Worm (Caenorhabditis elegans): ENCODE results near the gene srh-215.

DNA sequence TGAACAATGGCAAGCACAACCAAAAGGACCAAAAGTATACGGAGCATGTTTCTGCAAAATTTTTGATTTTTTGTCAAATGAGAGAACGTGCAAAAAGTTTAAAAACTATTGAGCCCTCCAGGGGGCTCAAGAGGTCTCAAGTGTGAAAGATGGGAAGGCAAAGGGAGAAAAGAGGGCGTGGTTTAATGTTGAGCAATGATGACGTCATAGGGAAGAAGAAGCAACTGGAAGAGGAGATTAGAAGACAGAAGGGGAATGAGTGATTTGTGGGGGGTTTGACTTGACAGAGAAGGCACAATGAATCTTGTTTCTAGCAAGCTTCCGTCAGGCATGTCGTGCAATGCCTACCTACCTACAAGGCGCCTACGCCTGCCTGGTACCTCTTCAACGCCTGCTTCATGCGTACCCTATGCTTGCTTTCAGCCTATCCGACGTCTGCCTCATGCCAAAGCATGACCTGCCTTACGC, 10.5 kb downstream of the srh-215 start, which contains the start of gene T20B3.14:
- TF ChIP-seq zag-1 (tag; optimal IDR thresholded peaks at IDR 0.05) (no peak), nfya-1 (tag; optimal IDR thresholded peaks at IDR 0.05; ENCODE audit: insufficient read depth) (no peak), elt-1 (tag; optimal IDR thresholded peaks at IDR 0.05) (peak; percentile 1), unc-62 (GFP tag; optimal IDR thresholded peaks at IDR 0.05) (no peak), nhr-28 (tag; optimal IDR thresholded peaks at IDR 0.05) (no peak), fkh-10 (GFP tag; optimal IDR thresholded peaks at IDR 0.05) (no peak), ama-1 (optimal IDR thresholded peaks at IDR 0.05) (no peak), aly-2 (tag; optimal IDR thresholded peaks at IDR 0.05) (no peak), snpc-4 (tag; optimal IDR thresholded peaks at IDR 0.05) (no peak), ztf-4 (tag; optimal IDR thresholded peaks at IDR 0.05) (no peak), ceh-9 (tag; optimal IDR thresholded peaks at IDR 0.05) (no peak), nhr-12 (tag; optimal IDR thresholded peaks at IDR 0.05) (no peak), skn-1 (tag; optimal IDR thresholded peaks at IDR 0.05) (no peak), pqm-1 (tag; optimal IDR thresholded peaks at IDR 0.05) (no peak)

Measured in whole organism, L3 larva.